Worm (Caenorhabditis elegans) whole organism, L4/young adult: ENCODE data around the gene cwp-5.

Experiments used
- W03F9.2 ChIP-seq: fragments of 150-350 bp; optimal IDR thresholded peaks from 2 replicates; lab custom pipeline; 2014; ENCODE audit warnings: missing biosample characterization, missing genetic modification characterization
- dao-5 ChIP-seq: sonication (generic microtip); optimal IDR thresholded peaks from 2 replicates; lab custom pipeline; 2016; ENCODE audit warnings: missing genotype, missing genetic modification characterization, moderate library complexity, missing compliant biosample characterization
- him-1 ChIP-seq: sonication (generic microtip); optimal IDR thresholded peaks from 2 replicates; lab custom pipeline; 2016; ENCODE audit warnings: missing genotype, missing genetic modification reagents, missing genetic modification characterization, missing compliant biosample characterization

cwp-5 gene

DNA sequence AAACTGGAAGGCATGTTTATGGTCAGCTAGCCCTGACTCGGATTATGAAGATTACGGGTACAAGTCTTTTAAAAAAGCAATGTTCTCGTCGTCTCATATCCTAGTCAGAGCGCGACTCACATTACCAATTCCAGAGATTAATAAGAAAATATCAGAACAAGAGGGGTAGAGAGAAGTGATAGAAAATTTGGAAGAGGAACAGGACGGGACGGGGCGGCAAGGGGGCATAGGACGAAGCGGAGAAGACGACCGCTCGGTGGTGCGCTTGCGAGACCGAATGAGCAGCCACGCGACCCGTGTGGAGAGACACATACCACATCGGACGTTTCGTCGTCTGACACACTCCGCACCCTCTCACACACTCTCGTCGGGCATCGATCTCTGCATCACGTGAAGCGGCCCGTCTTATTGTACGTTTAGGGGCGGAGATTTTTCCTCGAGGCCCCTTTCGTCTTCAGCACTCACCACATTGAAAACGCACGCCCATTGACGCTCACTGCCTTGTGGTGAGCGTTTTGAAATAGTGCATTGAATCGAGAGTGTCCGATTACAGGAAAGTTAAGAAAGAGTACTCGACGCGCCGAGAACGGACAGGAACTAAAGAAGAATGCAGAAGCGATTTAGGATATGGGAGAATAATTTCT lies 44.7 kb downstream of the cwp-5 start:
- TF ChIP-seq W03F9.2 (tag; lab: Kevin White, UChicago) (peak; percentile 83), him-1 (tag; lab: Kevin White, UChicago) (peak; percentile 94), dao-5 (tag; lab: Kevin White, UChicago) (no peak)

DNA sequence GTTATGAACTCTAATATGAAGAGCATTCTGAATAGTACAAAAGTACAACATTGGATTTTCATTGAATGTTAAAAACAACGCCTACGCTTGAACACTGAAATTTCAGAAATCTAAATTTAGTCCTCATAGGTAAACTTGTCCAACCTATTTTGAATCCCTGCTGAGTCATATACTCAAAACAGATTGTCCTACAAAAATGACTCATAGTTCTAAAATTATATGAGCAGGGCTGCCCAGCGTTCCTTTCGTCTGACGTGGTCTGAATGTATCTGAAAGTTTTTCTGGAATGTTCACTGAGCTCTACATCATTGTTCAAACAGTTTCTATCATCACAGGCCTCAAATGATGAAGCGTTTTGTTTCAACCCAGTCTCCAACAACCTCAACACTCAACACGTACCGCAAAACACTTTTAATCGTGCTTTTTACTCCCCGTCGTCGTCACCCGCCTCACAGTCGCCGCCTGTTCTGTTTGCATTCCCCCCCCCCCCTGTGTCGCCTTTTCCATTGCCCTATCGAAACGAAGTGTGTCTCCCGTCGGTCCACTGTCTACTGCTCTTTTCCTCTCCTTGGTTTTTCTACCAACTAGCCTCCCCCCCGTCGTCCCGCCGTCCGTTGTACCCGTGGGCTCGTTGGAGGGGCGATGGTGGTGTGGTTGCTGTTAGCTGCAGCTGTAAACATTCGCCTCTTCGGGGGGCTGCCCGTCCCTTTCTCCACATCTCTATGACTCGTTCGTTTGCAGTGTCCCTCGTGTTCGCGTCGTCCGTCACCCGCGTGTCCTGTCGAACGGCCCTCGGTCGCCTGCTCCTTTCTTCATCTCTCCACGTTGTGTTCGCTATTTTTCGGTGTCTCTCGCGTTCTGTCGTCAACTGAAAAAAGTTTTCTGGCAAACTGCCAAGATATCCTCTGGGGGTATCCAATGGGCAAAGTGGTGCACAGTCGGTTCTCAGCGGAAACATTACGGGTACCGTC lies 45.7 kb downstream of the cwp-5 start:
- TF ChIP-seq him-1 (tag; lab: Kevin White, UChicago) (peak; percentile 12), W03F9.2 (tag; lab: Kevin White, UChicago) (no peak), dao-5 (tag; lab: Kevin White, UChicago) (no peak)

ce11 chrX:13143236-13143635 lies 46.5 kb downstream of the cwp-5 start:
- TF ChIP-seq W03F9.2 (tag; lab: Kevin White, UChicago) (no peak), him-1 (tag; lab: Kevin White, UChicago) (no peak), dao-5 (tag; lab: Kevin White, UChicago) (no peak)

DNA sequence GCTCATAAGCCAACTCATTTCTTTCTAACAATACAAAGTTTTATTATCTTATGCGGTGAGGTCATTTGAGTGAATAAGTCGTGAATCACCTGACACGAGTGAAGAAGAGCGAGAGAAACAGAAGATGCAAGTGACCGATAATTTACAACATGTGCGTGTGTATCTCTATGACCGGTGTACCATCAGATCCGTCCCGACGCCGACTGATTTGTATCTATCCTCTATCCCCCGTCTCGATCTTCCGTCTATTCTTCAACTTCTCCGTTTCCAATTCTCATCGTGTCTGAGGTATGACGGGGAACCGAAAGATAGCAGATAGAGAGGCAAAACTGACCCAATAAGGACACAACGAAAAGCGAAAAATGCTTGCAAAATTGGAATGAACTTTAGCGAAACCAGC lies 48.3 kb downstream of the cwp-5 start, which contains the start of gene F09A5.3:
Gene F09A5.3 (plus strand): TSS at position 162 of the 400 bp plus-strand sequence.
- no peak for TF ChIP-seq him-1 (tag; lab: Kevin White, UChicago)
- TF ChIP-seq dao-5 (tag; lab: Kevin White, UChicago): no peak
- no peak for TF ChIP-seq W03F9.2 (tag; lab: Kevin White, UChicago)

- TF ChIP-seq dao-5 (tag; lab: Kevin White, UChicago) (no peak), W03F9.2 (tag; lab: Kevin White, UChicago) (no peak), him-1 (tag; lab: Kevin White, UChicago) (no peak)
These were observed 50.3 kb downstream of the cwp-5 start, which contains the start of gene ttr-34 for ce11 chrX:13139493-13139892. Gene ttr-34, plus strand, starts transcription at chrX:13139793.

DNA sequence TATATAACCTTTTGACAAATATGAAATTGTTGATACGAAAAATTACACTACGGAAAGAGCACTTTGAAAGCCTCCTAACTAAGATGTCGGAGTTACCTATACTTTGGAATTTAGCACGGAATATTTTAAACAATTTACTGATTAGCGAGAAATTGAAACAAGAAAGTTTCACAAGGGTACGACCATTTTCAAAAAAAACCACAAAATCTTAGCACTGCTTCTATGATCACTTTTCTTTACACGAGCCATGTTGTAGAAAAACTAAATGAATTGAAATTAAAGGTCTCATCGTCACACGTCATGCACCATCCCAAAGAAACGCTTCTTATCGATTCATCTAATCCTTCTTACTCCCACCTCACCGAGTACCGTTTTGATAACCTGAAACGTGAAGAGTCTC lies 55.0 kb downstream of the cwp-5 start, which contains the start of gene F09A5.2:
Gene F09A5.2 (plus strand): TSS at position 301 of the 400 bp plus-strand sequence.
- TF ChIP-seq him-1 (tag; lab: Kevin White, UChicago) (no peak), W03F9.2 (tag; lab: Kevin White, UChicago) (no peak), dao-5 (tag; lab: Kevin White, UChicago) (no peak)
